Worm (Caenorhabditis elegans) whole organism, L1 larva: ENCODE data around the gene nlp-58.
A peak's percentile ranks its signal among the peaks of the same experiment; 100 is the strongest.

Experiments
- alr-1 ChIP-seq: fragments of 200-800 bp; sonication (Bioruptor generic); optimal IDR thresholded peaks from 2 replicates; lab custom pipeline; 2018; ENCODE audit warnings: borderline replicate concordance, mild to moderate bottlenecking, missing genetic modification characterization, missing compliant biosample characterization
- ama-1 ChIP-seq: fragments of 150-350 bp; optimal IDR thresholded peaks from 2 replicates; lab custom pipeline; 2014
- ceh-82 ChIP-seq, 3 experiments: fragments of 150-350 bp in 1 of 3; sonication (generic microtip) in 2 of 3; optimal IDR thresholded peaks; 2 replicates each; lab custom pipeline; 2014 to 2017; ENCODE audit warnings: missing biosample characterization in 3 of 3, missing genetic modification characterization in 3 of 3
- dpl-1 ChIP-seq, 3 experiments: fragments of 150-350 bp in 2 of 3; sonication (generic microtip) in 1 of 3; optimal IDR thresholded peaks; 2 replicates each; lab custom pipeline; 2014 to 2017; ENCODE audit warnings: missing biosample characterization in 3 of 3, missing genetic modification characterization in 3 of 3, missing genetic modification reagents in 3 of 3
- fkh-10 ChIP-seq: sonication (generic microtip); optimal IDR thresholded peaks from 2 replicates; lab custom pipeline; 2017; ENCODE audit warnings: missing biosample characterization, missing genetic modification reagents, missing genetic modification characterization
- mdl-1 ChIP-seq, 2 experiments: fragments of 150-350 bp; optimal IDR thresholded peaks; 2 replicates each; lab custom pipeline; 2014 to 2017; ENCODE audit warnings: missing biosample characterization in 2 of 2, missing genetic modification characterization in 2 of 2, inconsistent platforms in 1 of 2
- mep-1 ChIP-seq: fragments of 150-350 bp; optimal IDR thresholded peaks from 2 replicates; lab custom pipeline; 2014; ENCODE audit warnings: missing biosample characterization, missing genetic modification characterization
- nhr-47 ChIP-seq: sonication (generic microtip); optimal IDR thresholded peaks from 2 replicates; lab custom pipeline; 2016; ENCODE audit warnings: mild to moderate bottlenecking, missing genetic modification characterization, moderate library complexity, missing compliant biosample characterization
- pqm-1 ChIP-seq: sonication (generic microtip); optimal IDR thresholded peaks from 3 replicates; lab custom pipeline; 2017; ENCODE audit warnings: missing biosample characterization, missing genetic modification characterization
- rnt-1 ChIP-seq: sonication (generic microtip); optimal IDR thresholded peaks from 2 replicates; lab custom pipeline; 2016; ENCODE audit warnings: mild to moderate bottlenecking, missing genetic modification characterization, moderate library complexity, missing compliant biosample characterization

ce11 chrV:9925647-9926046 lies 23.1 kb downstream of the nlp-58 start:
- TF ChIP-seq mep-1 (no peak), fkh-10 (no peak), ceh-82 (tag; optimal IDR thresholded peaks at IDR 0.05; lab: Kevin White, UChicago) (no peak), rnt-1 (tag; lab: Kevin White, UChicago) (no peak), ama-1 (lab: Kevin White, UChicago) (no peak), mdl-1 (tag; optimal IDR thresholded peaks at IDR 0.05; lab: Kevin White, UChicago) (no peak), alr-1 (tag; lab: Kevin White, UChicago) (no peak), nhr-47 (no peak), dpl-1 (GFP tag; optimal IDR thresholded peaks at IDR 0.05; lab: Kevin White, UChicago) (no peak), pqm-1 (tag; lab: Kevin White, UChicago) (peak; percentile 39)
